Worm (Caenorhabditis elegans) whole organism, early embryonic: ENCODE measurements around the gene str-176.

Experiments used
- B0310.2 ChIP-seq: sonication (generic microtip); optimal IDR thresholded peaks from 2 replicates; lab custom pipeline; 2016; ENCODE audit warnings: mild to moderate bottlenecking, missing genetic modification characterization, missing compliant biosample characterization
- F13C5.2 ChIP-seq: sonication (generic microtip); optimal IDR thresholded peaks from 2 replicates; lab custom pipeline; 2017; ENCODE audit warnings: mild to moderate bottlenecking, missing genetic modification characterization, inconsistent platforms, missing compliant biosample characterization
- aly-1 ChIP-seq: sonication (generic microtip); optimal IDR thresholded peaks from 2 replicates; lab custom pipeline; 2016; ENCODE audit warnings: missing genetic modification characterization, missing compliant biosample characterization
- ama-1 ChIP-seq: fragments of 150-350 bp; optimal IDR thresholded peaks from 2 replicates; lab custom pipeline; 2014
- ceh-13 ChIP-seq: fragments of 200-800 bp; sonication (Bioruptor generic); optimal IDR thresholded peaks from 2 replicates; lab custom pipeline; 2018; ENCODE audit warnings: mild to moderate bottlenecking, missing genetic modification characterization, missing compliant biosample characterization
- ceh-36 ChIP-seq: sonication (generic microtip); optimal IDR thresholded peaks from 2 replicates; lab custom pipeline; 2016; ENCODE audit warnings: missing genetic modification characterization, inconsistent platforms, missing compliant biosample characterization
- ets-7 ChIP-seq: sonication (generic microtip); optimal IDR thresholded peaks from 2 replicates; lab custom pipeline; 2016; ENCODE audit warnings: missing genotype, missing genetic modification characterization, missing compliant biosample characterization
- flt-1 ChIP-seq: fragments of 200-800 bp; sonication (Bioruptor generic); IDR thresholded peaks from 2 replicates; pipeline ENCODE4 v1.3.6; 2022; ENCODE audit warnings: missing genetic modification characterization, missing compliant biosample characterization
- hmbx-1 ChIP-seq: sonication (generic microtip); optimal IDR thresholded peaks from 2 replicates; lab custom pipeline; 2016; ENCODE audit warnings: mild to moderate bottlenecking, missing genetic modification characterization, missing compliant biosample characterization
- hmg-4 ChIP-seq: fragments of 200-800 bp; sonication (Bioruptor generic); optimal IDR thresholded peaks from 2 replicates; lab custom pipeline; 2018; ENCODE audit warnings: mild to moderate bottlenecking, missing genetic modification characterization, missing compliant biosample characterization
- hnd-1 ChIP-seq: sonication (generic microtip); optimal IDR thresholded peaks from 2 replicates; lab custom pipeline; 2016; ENCODE audit warnings: missing genetic modification characterization, missing compliant biosample characterization
- pes-1 ChIP-seq: fragments of 200-800 bp; sonication (Bioruptor generic); IDR thresholded peaks from 2 replicates; pipeline ENCODE4 v1.3.6; 2022; ENCODE audit warnings: missing genetic modification reagents, missing genetic modification characterization, missing compliant biosample characterization
- scrt-1 ChIP-seq: fragments of 200-800 bp; sonication (Bioruptor generic); IDR thresholded peaks from 2 replicates; pipeline ENCODE4 v1.3.6; 2022; ENCODE audit warnings: missing genetic modification characterization, missing compliant biosample characterization
- sea-1 ChIP-seq: fragments of 200-800 bp; sonication (Bioruptor generic); conservative IDR thresholded peaks from 2 replicates; pipeline ENCODE4 v1.3.6; 2022; ENCODE audit warnings: missing genetic modification characterization, missing compliant biosample characterization
- tbx-11 ChIP-seq: fragments of 200-800 bp; sonication (Bioruptor generic); IDR thresholded peaks from 2 replicates; pipeline ENCODE4 v1.3.6; 2022; ENCODE audit warnings: missing genetic modification characterization, missing compliant biosample characterization
- tbx-37 ChIP-seq: fragments of 200-800 bp; sonication (Bioruptor generic); conservative IDR thresholded peaks from 2 replicates; pipeline ENCODE4 v1.3.6; 2022; ENCODE audit warnings: missing genetic modification reagents, missing genetic modification characterization, missing compliant biosample characterization
- tra-4 ChIP-seq: sonication (generic microtip); optimal IDR thresholded peaks from 2 replicates; lab custom pipeline; 2017; ENCODE audit warnings: missing genetic modification characterization, missing compliant biosample characterization

str-176 gene

ce11 chrIV:8426537-8426936 is 37.1 kb downstream of the str-176 start, which contains the start of the genes T26A8.3 and tmem-231:
TSS of gene T26A8.3 (minus strand) at chrIV:8426637.
TSS of gene tmem-231 (plus strand) at chrIV:8426785.
- TF ChIP-seq ceh-36 (tag; lab: Kevin White, UChicago), result no peak
- TF ChIP-seq tbx-37 (GFP tag; lab: Robert Waterston, UW), result no peak
- no peak for TF ChIP-seq ama-1 (lab: Kevin White, UChicago)
- no peak for TF ChIP-seq hmbx-1 (tag; lab: Kevin White, UChicago)
- TF ChIP-seq pes-1 (GFP tag; lab: Robert Waterston, UW), result no peak
- no peak for TF ChIP-seq hnd-1 (tag; lab: Kevin White, UChicago)
- no peak for TF ChIP-seq flt-1 (GFP tag; lab: Robert Waterston, UW)
- no peak for TF ChIP-seq F13C5.2 (tag; lab: Kevin White, UChicago)
- TF ChIP-seq tra-4, result no peak
- no peak for TF ChIP-seq scrt-1 (GFP tag; lab: Robert Waterston, UW)
- no peak for TF ChIP-seq B0310.2 (tag; lab: Kevin White, UChicago)
- TF ChIP-seq ceh-13 (GFP tag; lab: Kevin White, UChicago), result no peak
- TF ChIP-seq tbx-11, result no peak
- TF ChIP-seq hmg-4 (GFP tag; lab: Kevin White, UChicago), result no peak
- TF ChIP-seq aly-1 (tag; lab: Kevin White, UChicago), result no peak
- no peak for TF ChIP-seq sea-1
- TF ChIP-seq ets-7 (tag; lab: Kevin White, UChicago), result no peak

ce11 chrIV:8420961-8421360 is 42.7 kb downstream of the str-176 start, which contains the start of gene M116.5:
TSS of gene M116.5 (minus strand) at chrIV:8421061.
- TF ChIP-seq ceh-36 (tag; lab: Kevin White, UChicago) (no peak), ets-7 (tag; lab: Kevin White, UChicago) (no peak), hmg-4 (GFP tag; lab: Kevin White, UChicago) (no peak), tra-4 (no peak), scrt-1 (GFP tag; lab: Robert Waterston, UW) (no peak), F13C5.2 (tag; lab: Kevin White, UChicago) (no peak), tbx-11 (no peak), pes-1 (GFP tag; lab: Robert Waterston, UW) (no peak), flt-1 (GFP tag; lab: Robert Waterston, UW) (no peak), sea-1 (no peak), tbx-37 (GFP tag; lab: Robert Waterston, UW) (no peak), hnd-1 (tag; lab: Kevin White, UChicago) (no peak)

- TF ChIP-seq scrt-1 (GFP tag; lab: Robert Waterston, UW) (peak; percentile 74), pes-1 (GFP tag; lab: Robert Waterston, UW) (peak; percentile 79), flt-1 (GFP tag; lab: Robert Waterston, UW) (peak; percentile 69), sea-1 (peak; percentile 72; the same call in 1 of the 2 replicates), tbx-11 (peak; percentile 66)
These were observed 51.1 kb downstream of the str-176 start for ce11 chrIV:8412538-8412937.
